In the genomic region with DNA sequence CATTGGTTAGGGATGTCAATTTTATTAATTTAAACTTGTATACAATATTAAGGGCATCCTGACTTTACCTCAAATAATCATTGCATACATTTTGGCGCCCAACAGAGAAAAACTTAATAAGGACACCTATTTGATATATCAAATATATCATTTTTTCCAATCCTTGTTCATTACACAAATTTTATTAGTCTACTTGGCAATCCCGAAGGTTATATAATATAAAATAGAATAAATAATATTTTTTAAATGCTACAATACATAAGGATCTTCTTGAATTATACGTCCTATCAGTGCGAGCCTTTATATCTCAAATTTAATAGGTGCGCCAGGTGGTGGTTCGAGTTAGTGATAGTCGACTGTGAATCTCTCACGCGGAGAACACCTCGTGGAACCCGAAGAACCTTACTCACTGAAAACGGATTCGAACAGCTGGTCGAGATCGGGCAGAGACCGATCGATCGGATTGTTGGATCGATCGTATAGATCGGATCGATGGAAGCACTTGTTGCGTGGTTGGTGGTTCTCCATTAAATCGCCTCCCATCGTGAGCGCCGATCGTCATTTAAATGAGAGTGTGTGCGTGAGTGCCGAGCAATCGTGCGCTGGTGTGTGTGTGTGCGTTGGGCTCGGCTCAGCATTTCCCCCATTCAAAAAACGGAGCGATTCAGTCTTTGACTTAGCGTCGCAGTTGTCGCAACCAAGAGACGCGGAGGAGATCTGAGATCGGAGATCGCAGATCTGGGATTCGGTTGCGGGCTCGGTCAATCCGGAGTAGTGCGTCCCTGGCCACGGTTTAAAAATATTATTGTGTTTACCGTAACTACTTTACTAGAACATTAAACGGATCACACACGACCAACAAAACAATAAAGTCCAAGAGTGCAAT, we compare ENCODE assay signal across 5 fruit fly cellular contexts.
A peak's percentile ranks its signal among the peaks of the same experiment; 100 is the strongest.
TF ChIP-seq lines count a peak whose summit lies in the region.

Gene shd, plus strand, starts transcription at position 667 of the 886 bp plus-strand sequence.

- TF ChIP-seq CTCF in whole organism, embryonic (GFP tag; optimal IDR thresholded peaks at IDR 0.05; lab: Kevin White, UChicago) = no peak

TF ChIP-seq in whole organism, adult, 20 proteins besides CTCF, POLR2A, EP300 and RAD21 (continues in another document):
- TF ChIP-seq kay (GFP tag; lab: Kevin White, UChicago; ENCODE audit: borderline replicate concordance) (peak; percentile 19), ovo (GFP tag; optimal IDR thresholded peaks at IDR 0.05; lab: Kevin White, UChicago) (no peak), CG14711 (tag; optimal IDR thresholded peaks at IDR 0.05; lab: Kevin White, UChicago) (no peak), CG7101 (tag; optimal IDR thresholded peaks at IDR 0.05; lab: Kevin White, UChicago) (no peak), CG1620 (GFP tag; optimal IDR thresholded peaks at IDR 0.05; lab: Kevin White, UChicago) (no peak), toe (GFP tag; optimal IDR thresholded peaks at IDR 0.05; lab: Kevin White, UChicago) (no peak), CG5204 (GFP tag; optimal IDR thresholded peaks at IDR 0.05; lab: Kevin White, UChicago) (no peak), cnc (optimal IDR thresholded peaks at IDR 0.05; lab: Kevin White, UChicago) (no peak), Hr96 (GFP tag; optimal IDR thresholded peaks at IDR 0.05; lab: Kevin White, UChicago) (no peak), CG33017 (tag; optimal IDR thresholded peaks at IDR 0.05; lab: Kevin White, UChicago) (no peak), tj (GFP tag; optimal IDR thresholded peaks at IDR 0.05; lab: Kevin White, UChicago) (peak; percentile 46), CG7045 (GFP tag; optimal IDR thresholded peaks at IDR 0.05; lab: Kevin White, UChicago) (no peak), Crg-1 (GFP tag; optimal IDR thresholded peaks at IDR 0.05; lab: Kevin White, UChicago) (no peak), Clk (GFP tag; optimal IDR thresholded peaks at IDR 0.05; lab: Kevin White, UChicago) (no peak), bab1 (GFP tag; optimal IDR thresholded peaks at IDR 0.05; lab: Kevin White, UChicago) (no peak), cic (GFP tag; optimal IDR thresholded peaks at IDR 0.05; lab: Kevin White, UChicago) (peak; percentile 47), CG12768 (GFP tag; optimal IDR thresholded peaks at IDR 0.05; lab: Kevin White, UChicago) (no peak)

TF ChIP-seq in whole organism, embryonic, 481 proteins besides CTCF, POLR2A, EP300 and RAD21 (continues in another document):
- TF ChIP-seq CG10543 (GFP tag; optimal IDR thresholded peaks at IDR 0.05; lab: Kevin White, UChicago) (peak; percentile 16), CG1647 (GFP tag; optimal IDR thresholded peaks at IDR 0.05; lab: Kevin White, UChicago) (no peak), gcm (GFP tag; optimal IDR thresholded peaks at IDR 0.05; lab: Kevin White, UChicago) (no peak), peb (GFP tag; IDR thresholded peaks at IDR 0.05; lab: Robert Waterston, UW) (no peak), CG1832 (GFP tag; optimal IDR thresholded peaks at IDR 0.05; lab: Kevin White, UChicago) (no peak), Atf-2 (GFP tag; optimal IDR thresholded peaks at IDR 0.05; lab: Kevin White, UChicago) (no peak), CG12942 (GFP tag; optimal IDR thresholded peaks at IDR 0.05; lab: Kevin White, UChicago) (no peak), BEAF-32 (GFP tag; optimal IDR thresholded peaks at IDR 0.05; lab: Kevin White, UChicago) (no peak), Lhr (GFP tag; optimal IDR thresholded peaks at IDR 0.05; lab: Kevin White, UChicago) (no peak), pho (GFP tag; optimal IDR thresholded peaks at IDR 0.05; lab: Kevin White, UChicago) (no peak), CG7786 (GFP tag; optimal IDR thresholded peaks at IDR 0.05; lab: Kevin White, UChicago) (no peak), bab2 (GFP tag; optimal IDR thresholded peaks at IDR 0.05; lab: Kevin White, UChicago) (no peak), tx (GFP tag; optimal IDR thresholded peaks at IDR 0.05; lab: Kevin White, UChicago) (no peak), Dip2 (GFP tag; IDR thresholded peaks at IDR 0.05; lab: Robert Waterston, UW) (no peak), CG8281 (tag; optimal IDR thresholded peaks at IDR 0.05; lab: Kevin White, UChicago) (no peak), Ada2b (GFP tag; IDR thresholded peaks at IDR 0.05; lab: Robert Waterston, UW) (no peak), CG12659 (GFP tag; optimal IDR thresholded peaks at IDR 0.05; lab: Kevin White, UChicago) (peak; percentile 52)

TF ChIP-seq in whole organism, prepupa, 60 proteins besides CTCF, POLR2A, EP300 and RAD21 (continues in another document):
- TF ChIP-seq CG6276 (GFP tag; optimal IDR thresholded peaks at IDR 0.05; lab: Kevin White, UChicago) (peak; percentile 19), CG16779 (tag; optimal IDR thresholded peaks at IDR 0.05; lab: Kevin White, UChicago) (no peak), Met (GFP tag; optimal IDR thresholded peaks at IDR 0.05; lab: Kevin White, UChicago) (peak; percentile 32), ss (GFP tag; optimal IDR thresholded peaks at IDR 0.05; lab: Kevin White, UChicago) (peak in 1 of 2 experiments; percentile 61), CG10631 (GFP tag; optimal IDR thresholded peaks at IDR 0.05; lab: Kevin White, UChicago) (peak; percentile 70), topi (GFP tag; optimal IDR thresholded peaks at IDR 0.05; lab: Kevin White, UChicago) (peak; percentile 27), CG7368 (GFP tag; optimal IDR thresholded peaks at IDR 0.05; lab: Kevin White, UChicago) (no peak), achi (GFP tag; optimal IDR thresholded peaks at IDR 0.05; lab: Kevin White, UChicago) (peak; percentile 67), acj6 (GFP tag; optimal IDR thresholded peaks at IDR 0.05; lab: Kevin White, UChicago) (peak; percentile 70), Eip75B (GFP tag; optimal IDR thresholded peaks at IDR 0.05; lab: Kevin White, UChicago) (no peak), CG6854 (GFP tag; optimal IDR thresholded peaks at IDR 0.05; lab: Kevin White, UChicago) (no peak), Sox102F (GFP tag; optimal IDR thresholded peaks at IDR 0.05; lab: Kevin White, UChicago) (peak; percentile 39), Eip93F (GFP tag; optimal IDR thresholded peaks at IDR 0.05; lab: Kevin White, UChicago) (no peak), dac (GFP tag; optimal IDR thresholded peaks at IDR 0.05; lab: Kevin White, UChicago) (no peak), CG31627 (GFP tag; optimal IDR thresholded peaks at IDR 0.05; lab: Kevin White, UChicago) (peak; percentile 24), Gug (GFP tag; IDR thresholded peaks at IDR 0.05; lab: Robert Waterston, UW) (no peak), CG4318 (GFP tag; optimal IDR thresholded peaks at IDR 0.05; lab: Kevin White, UChicago) (peak; percentile 67)

TF ChIP-seq in whole organism, pupa, 21 proteins besides CTCF, POLR2A, EP300 and RAD21 (continues in another document):
- TF ChIP-seq CG15710 (tag; optimal IDR thresholded peaks at IDR 0.05; lab: Kevin White, UChicago) (peak; percentile 72), rn (GFP tag; IDR thresholded peaks at IDR 0.05; lab: Robert Waterston, UW) (no peak), CG13204 (GFP tag; optimal IDR thresholded peaks at IDR 0.05; lab: Kevin White, UChicago) (no peak), gl (tag; optimal IDR thresholded peaks at IDR 0.05; lab: Kevin White, UChicago) (no peak), Snoo (tag; optimal IDR thresholded peaks at IDR 0.05; lab: Kevin White, UChicago) (peak; percentile 35), CG8301 (tag; optimal IDR thresholded peaks at IDR 0.05; lab: Kevin White, UChicago) (no peak), CG34367 (tag; optimal IDR thresholded peaks at IDR 0.05; lab: Kevin White, UChicago) (peak; percentile 44), Pif1A (GFP tag; optimal IDR thresholded peaks at IDR 0.05; lab: Kevin White, UChicago) (peak; percentile 14), fd96Ca (GFP tag; IDR thresholded peaks at IDR 0.05; lab: Robert Waterston, UW) (0 out of 3 replicates have a peak, but pooled peaks have one; percentile 24), CG12605 (GFP tag; IDR thresholded peaks at IDR 0.05; lab: Robert Waterston, UW) (peak; percentile 36; the same call in 1 of the 2 replicates), CG4496 (GFP tag; IDR thresholded peaks at IDR 0.05; lab: Robert Waterston, UW) (peak; percentile 71), D1 (tag; optimal IDR thresholded peaks at IDR 0.05; lab: Kevin White, UChicago) (no peak), CG14655 (GFP tag; optimal IDR thresholded peaks at IDR 0.05; lab: Kevin White, UChicago) (peak; percentile 76), CG8159 (tag; optimal IDR thresholded peaks at IDR 0.05; lab: Kevin White, UChicago) (peak; percentile 79), CG9948 (tag; optimal IDR thresholded peaks at IDR 0.05; lab: Kevin White, UChicago) (peak; percentile 60), Pif1B (GFP tag; optimal IDR thresholded peaks at IDR 0.05; lab: Kevin White, UChicago) (no peak), Ets98B (GFP tag; IDR thresholded peaks at IDR 0.05; lab: Robert Waterston, UW) (peak; percentile 22; the same call in 1 of the 2 replicates), EcR (GFP tag; optimal IDR thresholded peaks at IDR 0.05; lab: Kevin White, UChicago) (peak; percentile 23)

TF ChIP-seq in whole organism, wandering third instar larva, 38 proteins besides CTCF, POLR2A, EP300 and RAD21:
- TF ChIP-seq CG9705 (GFP tag; optimal IDR thresholded peaks at IDR 0.05; lab: Kevin White, UChicago) (peak; percentile 22), foxo (GFP tag; optimal IDR thresholded peaks at IDR 0.05; lab: Kevin White, UChicago) (peak in 1 of 2 experiments; percentile 55), Hr83 (GFP tag; optimal IDR thresholded peaks at IDR 0.05; lab: Kevin White, UChicago; ENCODE audit: poor library complexity, severe bottlenecking) (no peak), h (GFP tag; optimal IDR thresholded peaks at IDR 0.05; lab: Kevin White, UChicago) (peak; percentile 27), Sp1 (GFP tag; optimal IDR thresholded peaks at IDR 0.05; lab: Kevin White, UChicago) (peak; percentile 53), dmrt93B (GFP tag; optimal IDR thresholded peaks at IDR 0.05; lab: Kevin White, UChicago) (peak; percentile 50), jim (GFP tag; optimal IDR thresholded peaks at IDR 0.05; lab: Kevin White, UChicago) (no peak), Mio (GFP tag; optimal IDR thresholded peaks at IDR 0.05; lab: Kevin White, UChicago) (no peak), CrebA (GFP tag; optimal IDR thresholded peaks at IDR 0.05; lab: Kevin White, UChicago; ENCODE audit: borderline replicate concordance) (peak; percentile 57), ey (GFP tag; optimal IDR thresholded peaks at IDR 0.05; lab: Kevin White, UChicago) (peak; percentile 8), Rel (GFP tag; optimal IDR thresholded peaks at IDR 0.05; lab: Kevin White, UChicago) (no peak), Rel (tag; optimal IDR thresholded peaks at IDR 0.05; lab: Kevin White, UChicago) (peak; percentile 58), Dfd (GFP tag; optimal IDR thresholded peaks at IDR 0.05; lab: Kevin White, UChicago) (no peak), br (GFP tag; optimal IDR thresholded peaks at IDR 0.05; lab: Kevin White, UChicago) (peak; percentile 47), Myc (optimal IDR thresholded peaks at IDR 0.05; lab: Kevin White, UChicago) (no peak), dl (GFP tag; optimal IDR thresholded peaks at IDR 0.05; lab: Kevin White, UChicago; ENCODE audit: insufficient read depth in 1 of 2, partially characterized antibody in 2 of 2) (peak; percentile 43 to 44), OdsH (GFP tag; optimal IDR thresholded peaks at IDR 0.05; lab: Kevin White, UChicago) (peak; percentile 25), HLH106 (tag; optimal IDR thresholded peaks at IDR 0.05; lab: Kevin White, UChicago) (peak; percentile 68), psq (GFP tag; optimal IDR thresholded peaks at IDR 0.05; lab: Kevin White, UChicago) (peak; percentile 63)
